Fruit fly (Drosophila melanogaster): Measurements from ENCODE around the gene Hmgcr.

The Hmgcr gene

dm6 chr3R:23783961-23784360 lies 50.8 kb downstream of the Hmgcr start:
- TF ChIP-seq exex (tag; optimal IDR thresholded peaks at IDR 0.05) (no peak), CG11560 (tag; IDR thresholded peaks at IDR 0.05) (no peak), Lhr (GFP tag; optimal IDR thresholded peaks at IDR 0.05) (peak; percentile 70), CG1792 (GFP tag; optimal IDR thresholded peaks at IDR 0.05) (no peak), ems (GFP tag; optimal IDR thresholded peaks at IDR 0.05) (peak; percentile 71), MESR4 (GFP tag; optimal IDR thresholded peaks at IDR 0.05) (no peak), Sox102F (GFP tag; optimal IDR thresholded peaks at IDR 0.05) (peak; percentile 89), Sry-β (GFP tag; optimal IDR thresholded peaks at IDR 0.05) (no peak), CG9817 (tag; optimal IDR thresholded peaks at IDR 0.05) (peak; percentile 55), Chrac-16 (GFP tag; optimal IDR thresholded peaks at IDR 0.05) (peak; percentile 76), Eip74EF (GFP tag; optimal IDR thresholded peaks at IDR 0.05) (peak in 1 of 2 experiments; percentile 54), knrl (GFP tag; IDR thresholded peaks at IDR 0.05; ENCODE audit: partially characterized antibody) (0 out of 3 replicates have a peak, but pooled peaks have one; percentile 20), Gsc (GFP tag; IDR thresholded peaks at IDR 0.05) (no peak), Bdp1 (GFP tag; optimal IDR thresholded peaks at IDR 0.05) (no peak), pho (GFP tag; optimal IDR thresholded peaks at IDR 0.05) (no peak), z (GFP tag; IDR thresholded peaks at IDR 0.05) (no peak), sens (GFP tag) (peak; percentile 97), CG10209 (GFP tag; optimal IDR thresholded peaks at IDR 0.05) (peak; percentile 76), CG9932 (GFP tag; IDR thresholded peaks at IDR 0.05) (no peak), Ptx1 (GFP tag; IDR thresholded peaks at IDR 0.05) (peak; percentile 72), mam (GFP tag; optimal IDR thresholded peaks at IDR 0.05) (no peak), CG6791 (GFP tag; IDR thresholded peaks at IDR 0.05; ENCODE audit: partially characterized antibody) (no peak), CG15269 (tag; optimal IDR thresholded peaks at IDR 0.05) (peak; percentile 66), Xrp1 (GFP tag; IDR thresholded peaks at IDR 0.05) (peak; percentile 90), CG2875 (GFP tag; optimal IDR thresholded peaks at IDR 0.05) (peak; percentile 84), CG17186 (GFP tag; optimal IDR thresholded peaks at IDR 0.05) (peak; percentile 30), CG10543 (GFP tag; optimal IDR thresholded peaks at IDR 0.05) (no peak), hbn (GFP tag; IDR thresholded peaks at IDR 0.05; ENCODE audit: partially characterized antibody) (no peak), inv (GFP tag; IDR thresholded peaks at IDR 0.05; ENCODE audit: partially characterized antibody) (no peak), Gug (GFP tag; IDR thresholded peaks at IDR 0.05) (peak; percentile 35; the same call in 1 of the 4 replicates), CG13775 (GFP tag; optimal IDR thresholded peaks at IDR 0.05) (peak; percentile 77), CG10565 (GFP tag; optimal IDR thresholded peaks at IDR 0.05) (no peak), CG4282 (GFP tag; optimal IDR thresholded peaks at IDR 0.05) (peak; percentile 25), Ada2b (GFP tag; IDR thresholded peaks at IDR 0.05) (no peak), Dek (tag; optimal IDR thresholded peaks at IDR 0.05) (peak; percentile 16), Hr3 (GFP tag; optimal IDR thresholded peaks at IDR 0.05) (peak; percentile 68), Poxn (GFP tag; IDR thresholded peaks at IDR 0.05) (no peak), CG8281 (tag; optimal IDR thresholded peaks at IDR 0.05) (peak; percentile 32), CrebB (tag; optimal IDR thresholded peaks at IDR 0.05) (no peak), dpn (GFP tag; optimal IDR thresholded peaks at IDR 0.05) (peak; percentile 53 to 63), tin (GFP tag; optimal IDR thresholded peaks at IDR 0.05) (peak; percentile 62), shn (GFP tag; optimal IDR thresholded peaks at IDR 0.05) (peak; percentile 60), fd96Cb (tag; optimal IDR thresholded peaks at IDR 0.05) (peak; percentile 89), ara (GFP tag; IDR thresholded peaks at IDR 0.05) (peak; percentile 67; the same call in 1 of the 2 replicates), CG8765 (GFP tag; IDR thresholded peaks at IDR 0.05) (peak; percentile 12; the same call in 1 of the 2 replicates), dan (GFP tag; IDR thresholded peaks at IDR 0.05) (no peak), CG8359 (GFP tag; optimal IDR thresholded peaks at IDR 0.05; ENCODE audit: borderline replicate concordance) (peak; percentile 68), Mrtf (GFP tag; IDR thresholded peaks at IDR 0.05) (no peak), chm (GFP tag; IDR thresholded peaks at IDR 0.05) (peak; percentile 71; the same call in 1 of the 2 replicates), CG8388 (GFP tag; optimal IDR thresholded peaks at IDR 0.05) (peak; percentile 85)
